ENCODE assay signal across 4 fruit fly cellular contexts in genomic region chr3L:20747299-20747925, dm6.
TF ChIP-seq lines count a peak whose summit lies in the region.

No protein-coding gene starts in this region.

- TF ChIP-seq CTCF in whole organism, embryonic (GFP tag; optimal IDR thresholded peaks at IDR 0.05; lab: Kevin White, UChicago) = no peak

TF ChIP-seq in whole organism, embryonic, 481 proteins besides CTCF, POLR2A, EP300 and RAD21 (continues in another document):
- peak; percentile 7 for TF ChIP-seq nmo (GFP tag; optimal IDR thresholded peaks at IDR 0.05; lab: Kevin White, UChicago)
- peak; percentile 58 for TF ChIP-seq CG11504 (tag; optimal IDR thresholded peaks at IDR 0.05; lab: Kevin White, UChicago)
- no peak for TF ChIP-seq nom (GFP tag; optimal IDR thresholded peaks at IDR 0.05; lab: Kevin White, UChicago)
- TF ChIP-seq CG17385 (GFP tag; optimal IDR thresholded peaks at IDR 0.05; lab: Kevin White, UChicago) = peak; percentile 7
- peak; percentile 19 for TF ChIP-seq bcd (GFP tag; optimal IDR thresholded peaks at IDR 0.05; lab: Kevin White, UChicago)
- TF ChIP-seq Pdp1 (GFP tag; optimal IDR thresholded peaks at IDR 0.05; lab: Kevin White, UChicago) = peak in 1 of 2 experiments; percentile 1
- 0 out of 2 replicates have a peak, but pooled peaks have one; percentile 15 for TF ChIP-seq H2.0 (GFP tag; IDR thresholded peaks at IDR 0.05; lab: Robert Waterston, UW)
- no peak for TF ChIP-seq ftz-f1 (GFP tag; optimal IDR thresholded peaks at IDR 0.05; lab: Kevin White, UChicago)
- TF ChIP-seq NfI (GFP tag; optimal IDR thresholded peaks at IDR 0.05; lab: Kevin White, UChicago) = peak; percentile 31
- peak; percentile 25 for TF ChIP-seq Fer1 (GFP tag; optimal IDR thresholded peaks at IDR 0.05; lab: Kevin White, UChicago)
- TF ChIP-seq row (GFP tag; IDR thresholded peaks at IDR 0.05; lab: Robert Waterston, UW) = peak; percentile 58; the same call in 1 of the 3 replicates
- peak; percentile 47 for TF ChIP-seq cwo (GFP tag; optimal IDR thresholded peaks at IDR 0.05; lab: Kevin White, UChicago)
- peak; percentile 53 for TF ChIP-seq abd-A (tag; optimal IDR thresholded peaks at IDR 0.05; lab: Kevin White, UChicago)
- TF ChIP-seq CG10979 (tag; optimal IDR thresholded peaks at IDR 0.05; lab: Kevin White, UChicago) = no peak
- peak; percentile 51 for TF ChIP-seq CG7556 (GFP tag; optimal IDR thresholded peaks at IDR 0.05; lab: Kevin White, UChicago)
- TF ChIP-seq Sox102F (GFP tag; optimal IDR thresholded peaks at IDR 0.05; lab: Kevin White, UChicago) = peak; percentile 38
- TF ChIP-seq Oli (tag; optimal IDR thresholded peaks at IDR 0.05; lab: Kevin White, UChicago) = peak; percentile 33
- peak; percentile 64 for TF ChIP-seq scrt (GFP tag; optimal IDR thresholded peaks at IDR 0.05; lab: Kevin White, UChicago)
- no peak for TF ChIP-seq CG6683 (GFP tag; optimal IDR thresholded peaks at IDR 0.05; lab: Kevin White, UChicago)
- TF ChIP-seq Scr (GFP tag; IDR thresholded peaks at IDR 0.05; lab: Robert Waterston, UW; ENCODE audit: partially characterized antibody) = no peak
- peak; percentile 7 for TF ChIP-seq oc (tag; optimal IDR thresholded peaks at IDR 0.05; lab: Kevin White, UChicago)
- peak; percentile 9 for TF ChIP-seq ind (GFP tag; optimal IDR thresholded peaks at IDR 0.05; lab: Kevin White, UChicago)

TF ChIP-seq in whole organism, prepupa, 60 proteins besides CTCF, POLR2A, EP300 and RAD21 (continues in another document):
- TF ChIP-seq Hr38 (GFP tag; optimal IDR thresholded peaks at IDR 0.05; lab: Kevin White, UChicago) (no peak), Smox (GFP tag; optimal IDR thresholded peaks at IDR 0.05; lab: Kevin White, UChicago) (peak; percentile 33), lz (GFP tag; optimal IDR thresholded peaks at IDR 0.05; lab: Kevin White, UChicago) (peak; percentile 57), CG6808 (GFP tag; optimal IDR thresholded peaks at IDR 0.05; lab: Kevin White, UChicago) (no peak), dac (GFP tag; optimal IDR thresholded peaks at IDR 0.05; lab: Kevin White, UChicago) (no peak), CG8319 (GFP tag; optimal IDR thresholded peaks at IDR 0.05; lab: Kevin White, UChicago) (no peak), dsx (GFP tag; optimal IDR thresholded peaks at IDR 0.05; lab: Kevin White, UChicago; ENCODE audit: poor library complexity, severe bottlenecking) (no peak), Blimp-1 (GFP tag; optimal IDR thresholded peaks at IDR 0.05; lab: Kevin White, UChicago) (peak; percentile 16), fkh (GFP tag; optimal IDR thresholded peaks at IDR 0.05; lab: Kevin White, UChicago) (no peak), topi (GFP tag; optimal IDR thresholded peaks at IDR 0.05; lab: Kevin White, UChicago) (peak; percentile 52), CG8632 (GFP tag; optimal IDR thresholded peaks at IDR 0.05; lab: Kevin White, UChicago) (peak; percentile 26), CG32006 (GFP tag; optimal IDR thresholded peaks at IDR 0.05; lab: Kevin White, UChicago) (peak; percentile 21), CG6854 (GFP tag; optimal IDR thresholded peaks at IDR 0.05; lab: Kevin White, UChicago) (no peak), CG31627 (GFP tag; optimal IDR thresholded peaks at IDR 0.05; lab: Kevin White, UChicago) (peak; percentile 47), salr (GFP tag; optimal IDR thresholded peaks at IDR 0.05; lab: Kevin White, UChicago) (no peak), spab (GFP tag; optimal IDR thresholded peaks at IDR 0.05; lab: Kevin White, UChicago) (no peak), CG4318 (GFP tag; optimal IDR thresholded peaks at IDR 0.05; lab: Kevin White, UChicago) (no peak), esn (GFP tag; optimal IDR thresholded peaks at IDR 0.05; lab: Kevin White, UChicago) (peak; percentile 60), CG34406 (GFP tag; optimal IDR thresholded peaks at IDR 0.05; lab: Kevin White, UChicago) (peak; percentile 22), CG3032 (tag; optimal IDR thresholded peaks at IDR 0.05; lab: Kevin White, UChicago) (no peak), cyc (GFP tag; optimal IDR thresholded peaks at IDR 0.05; lab: Kevin White, UChicago) (peak; percentile 28), Ets21C (GFP tag; optimal IDR thresholded peaks at IDR 0.05; lab: Kevin White, UChicago) (peak; percentile 10), net (GFP tag; optimal IDR thresholded peaks at IDR 0.05; lab: Kevin White, UChicago) (peak; percentile 10), acj6 (GFP tag; optimal IDR thresholded peaks at IDR 0.05; lab: Kevin White, UChicago) (peak; percentile 26)

TF ChIP-seq in whole organism, pupa, 21 proteins besides CTCF, POLR2A, EP300 and RAD21:
- TF ChIP-seq CG14655 (GFP tag; optimal IDR thresholded peaks at IDR 0.05; lab: Kevin White, UChicago) = peak; percentile 5
- TF ChIP-seq CG13204 (GFP tag; optimal IDR thresholded peaks at IDR 0.05; lab: Kevin White, UChicago) = no peak
- no peak for TF ChIP-seq CG8159 (tag; optimal IDR thresholded peaks at IDR 0.05; lab: Kevin White, UChicago)
- no peak for TF ChIP-seq EcR (GFP tag; optimal IDR thresholded peaks at IDR 0.05; lab: Kevin White, UChicago)
- peak; percentile 4 for TF ChIP-seq Snoo (tag; optimal IDR thresholded peaks at IDR 0.05; lab: Kevin White, UChicago)
- no peak for TF ChIP-seq rn (GFP tag; IDR thresholded peaks at IDR 0.05; lab: Robert Waterston, UW)
- no peak for TF ChIP-seq CG17806 (tag; optimal IDR thresholded peaks at IDR 0.05; lab: Kevin White, UChicago)
- TF ChIP-seq CG4496 (GFP tag; IDR thresholded peaks at IDR 0.05; lab: Robert Waterston, UW) = no peak
- no peak for TF ChIP-seq Pif1A (GFP tag; optimal IDR thresholded peaks at IDR 0.05; lab: Kevin White, UChicago)
- TF ChIP-seq D1 (tag; optimal IDR thresholded peaks at IDR 0.05; lab: Kevin White, UChicago) = no peak
- TF ChIP-seq CG32121 (GFP tag; IDR thresholded peaks at IDR 0.05; lab: Robert Waterston, UW) = no peak
- TF ChIP-seq CG10348 (GFP tag; IDR thresholded peaks at IDR 0.05; lab: Robert Waterston, UW) = no peak

TF ChIP-seq in whole organism, wandering third instar larva, 38 proteins besides CTCF, POLR2A, EP300 and RAD21:
- peak; percentile 3 for TF ChIP-seq rgr (GFP tag; optimal IDR thresholded peaks at IDR 0.05; lab: Kevin White, UChicago)
- TF ChIP-seq GATAd (GFP tag; optimal IDR thresholded peaks at IDR 0.05; lab: Kevin White, UChicago) = no peak
- peak; percentile 21 for TF ChIP-seq HLH106 (tag; optimal IDR thresholded peaks at IDR 0.05; lab: Kevin White, UChicago)
- TF ChIP-seq brk (GFP tag; optimal IDR thresholded peaks at IDR 0.05; lab: Kevin White, UChicago) = no peak
- peak; percentile 36 for TF ChIP-seq fru (GFP tag; optimal IDR thresholded peaks at IDR 0.05; lab: Kevin White, UChicago)
- TF ChIP-seq foxo (GFP tag; optimal IDR thresholded peaks at IDR 0.05; lab: Kevin White, UChicago) = peak in 1 of 2 experiments; percentile 17
- peak; percentile 8 for TF ChIP-seq Sp1 (GFP tag; optimal IDR thresholded peaks at IDR 0.05; lab: Kevin White, UChicago)
- peak; percentile 20 for TF ChIP-seq h (GFP tag; optimal IDR thresholded peaks at IDR 0.05; lab: Kevin White, UChicago)
TF ChIP-seq in whole organism, wandering third instar larva: peak in this region for 6.

Comparison
In these comparisons a context has a peak if more than half of its experiments do, and no peak if none do; other contexts are left out.
1. Of the 7 proteins assayed by ChIP-seq in both whole organism, embryonic and whole organism, prepupa: peak only in whole organism, embryonic: none; only in whole organism, prepupa: Hr39; in both: Blimp-1 and Sox102F; in neither: 4.